Worm (Caenorhabditis elegans): ENCODE measurements around the gene srh-32.

DNA sequence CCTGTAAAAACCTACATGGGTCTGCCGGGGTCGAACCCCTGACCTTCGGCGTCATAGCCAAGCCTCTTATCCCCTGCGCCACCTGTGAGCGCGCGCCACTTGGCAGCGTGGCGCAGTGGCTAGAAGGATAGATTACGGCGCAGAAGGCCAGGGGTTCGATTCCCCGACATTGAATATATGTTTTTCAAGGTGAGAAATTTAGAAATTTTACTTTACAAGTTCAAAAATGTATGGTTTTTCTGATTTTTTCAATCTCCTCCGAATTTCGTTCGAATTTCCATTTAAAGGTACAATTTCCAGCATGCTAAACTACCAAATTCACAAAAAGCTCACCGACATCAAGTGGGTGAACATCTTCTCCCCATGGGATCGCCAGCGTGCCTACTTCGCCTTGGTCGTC is 41.0 kb upstream of the srh-32 start, which contains the start of gene dgat-2:
- no peak for TF ChIP-seq him-1 (tag; optimal IDR thresholded peaks at IDR 0.05)
- no peak for TF ChIP-seq W03F9.2 (tag; optimal IDR thresholded peaks at IDR 0.05)
